Worm (Caenorhabditis elegans): ENCODE data around the gene B0310.3.

B0310.3 gene

DNA sequence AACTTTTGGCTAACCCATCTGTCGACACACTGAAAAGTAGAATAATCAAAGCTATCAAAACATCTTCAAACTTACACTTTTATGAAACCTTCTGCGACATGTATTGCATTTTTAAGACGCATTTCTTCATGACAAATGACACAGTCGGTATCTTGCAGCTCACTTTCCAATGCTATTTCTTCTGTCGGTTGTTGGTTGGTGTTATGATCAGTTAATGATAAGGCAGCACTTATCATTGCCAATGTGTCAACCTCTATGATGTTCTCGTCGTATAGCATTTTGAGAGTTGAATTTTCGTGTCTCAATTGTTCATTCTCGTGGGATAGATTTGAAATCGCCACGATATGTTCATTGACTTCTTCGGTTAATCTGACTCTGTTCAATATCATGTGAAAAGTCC is 32.6 kb upstream of the B0310.3 start:
- no peak for TF ChIP-seq nhr-2 (tag; optimal IDR thresholded peaks at IDR 0.05)
- TF ChIP-seq tbx-8 (GFP tag; optimal IDR thresholded peaks at IDR 0.05): no peak
- no peak for TF ChIP-seq ceh-39 (tag; optimal IDR thresholded peaks at IDR 0.05)
- no peak for TF ChIP-seq nhr-76 (tag; optimal IDR thresholded peaks at IDR 0.05)
- TF ChIP-seq lsy-2 (tag; optimal IDR thresholded peaks at IDR 0.05): no peak
- TF ChIP-seq sptf-1 (tag; optimal IDR thresholded peaks at IDR 0.05): no peak
- no peak for TF ChIP-seq unc-120 (tag; optimal IDR thresholded peaks at IDR 0.05; ENCODE audit: poor library complexity, severe bottlenecking)
- TF ChIP-seq snpc-4 (tag; optimal IDR thresholded peaks at IDR 0.05): no peak
- TF ChIP-seq ceh-43 (GFP tag; optimal IDR thresholded peaks at IDR 0.05): no peak
- no peak for TF ChIP-seq nhr-12 (tag; optimal IDR thresholded peaks at IDR 0.05)
- no peak for TF ChIP-seq flh-1 (GFP tag; optimal IDR thresholded peaks at IDR 0.05)
- no peak for TF ChIP-seq ces-1 (GFP tag; optimal IDR thresholded peaks at IDR 0.05)
- TF ChIP-seq unc-62 (GFP tag; optimal IDR thresholded peaks at IDR 0.05): no peak
- TF ChIP-seq ceh-83 (GFP tag; optimal IDR thresholded peaks at IDR 0.05): no peak
- no peak for TF ChIP-seq drap-1 (GFP tag; optimal IDR thresholded peaks at IDR 0.05)
- TF ChIP-seq bed-3 (GFP tag; optimal IDR thresholded peaks at IDR 0.05): no peak
- no peak for TF ChIP-seq nhr-28 (tag; optimal IDR thresholded peaks at IDR 0.05)
- no peak for TF ChIP-seq elt-1 (tag; optimal IDR thresholded peaks at IDR 0.05; ENCODE audit: borderline replicate concordance, insufficient read depth)

DNA sequence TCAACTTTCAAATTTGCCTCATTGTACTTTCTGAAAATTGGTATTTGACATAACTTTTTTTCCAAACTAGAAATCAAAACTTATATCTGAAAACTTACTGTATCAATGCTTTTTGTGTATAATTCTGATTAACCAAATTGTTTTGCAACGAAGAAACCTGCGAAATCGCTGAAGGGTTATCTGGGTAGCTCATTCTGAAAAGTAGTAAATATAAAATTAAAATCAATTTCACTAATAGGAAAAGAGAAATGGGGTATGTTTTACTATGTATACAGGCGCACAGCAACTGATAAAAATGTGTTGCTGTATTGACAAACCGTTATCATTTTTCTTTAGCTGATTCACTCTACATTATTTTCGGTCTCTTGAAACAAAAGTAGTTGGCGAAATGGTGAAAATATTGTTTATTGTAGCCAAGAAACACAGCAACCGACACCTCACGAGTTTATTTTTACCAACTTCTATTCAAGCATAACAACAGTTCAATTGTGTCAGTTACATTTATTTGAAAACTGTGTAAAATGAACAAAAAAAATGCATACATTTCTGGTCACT is 30.5 kb upstream of the B0310.3 start, which contains the start of gene F57C12.2:
F57C12.2 (minus strand) TSS at position 218 of the 555 bp plus-strand sequence.
- no peak for TF ChIP-seq unc-120 (tag; optimal IDR thresholded peaks at IDR 0.05; ENCODE audit: poor library complexity, severe bottlenecking)
- TF ChIP-seq ces-1 (GFP tag; optimal IDR thresholded peaks at IDR 0.05): no peak
- no peak for TF ChIP-seq nhr-76 (tag; optimal IDR thresholded peaks at IDR 0.05)

DNA sequence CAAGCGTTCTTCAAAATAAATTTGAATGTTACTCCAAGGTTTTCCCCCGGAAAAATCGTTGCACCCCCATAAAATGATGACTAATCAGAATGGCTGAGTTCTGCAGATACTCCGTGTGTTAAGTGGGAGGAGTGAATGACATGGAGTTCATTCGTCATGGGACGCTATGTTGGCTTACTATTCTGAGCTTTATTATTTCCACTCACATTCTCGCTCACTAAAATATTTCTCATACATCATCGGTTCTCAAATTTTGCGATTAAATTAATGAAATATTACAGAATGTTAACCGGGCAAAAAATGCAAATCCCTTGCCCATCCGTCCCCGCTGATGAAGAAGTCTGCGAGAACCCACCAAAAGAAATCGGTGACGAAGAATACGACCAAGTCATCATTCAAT is 22.0 kb upstream of the B0310.3 start, which contains the start of gene F28C10.1:
F28C10.1 (plus strand) TSS at position 301 of the 400 bp plus-strand sequence.
- TF ChIP-seq mab-5 (tag; optimal IDR thresholded peaks at IDR 0.05): no peak
- TF ChIP-seq ceh-39 (tag; optimal IDR thresholded peaks at IDR 0.05): no peak
- no peak for TF ChIP-seq flh-1 (GFP tag; optimal IDR thresholded peaks at IDR 0.05)
- no peak for TF ChIP-seq pha-4 (tag; optimal IDR thresholded peaks at IDR 0.05)
- no peak for TF ChIP-seq ham-2 (GFP tag; optimal IDR thresholded peaks at IDR 0.05)
- no peak for TF ChIP-seq lin-13 (tag; optimal IDR thresholded peaks at IDR 0.05)
- TF ChIP-seq mls-2 (tag; optimal IDR thresholded peaks at IDR 0.05): no peak
- no peak for TF ChIP-seq nhr-12 (tag; optimal IDR thresholded peaks at IDR 0.05)

DNA sequence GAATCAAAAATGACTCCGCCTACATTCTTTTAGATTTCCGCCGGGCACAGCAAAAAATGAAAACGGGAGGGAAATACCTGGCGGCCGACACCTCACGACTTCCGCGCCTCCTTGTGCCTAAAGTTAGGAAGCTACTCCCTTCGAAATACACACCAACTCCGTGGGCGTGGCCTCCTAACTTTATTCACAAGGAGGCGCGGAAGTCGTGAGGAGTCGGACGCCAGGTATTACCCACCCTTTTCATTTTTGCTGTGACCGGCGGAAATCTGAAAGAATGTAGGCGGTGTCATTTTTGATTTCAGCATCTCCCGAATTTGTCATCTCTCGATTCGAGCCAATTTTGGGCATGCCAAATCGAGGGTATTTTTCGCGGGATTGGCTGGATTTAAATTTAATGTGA is 17.3 kb upstream of the B0310.3 start:
- no peak for TF ChIP-seq ces-1 (GFP tag; optimal IDR thresholded peaks at IDR 0.05)
- no peak for TF ChIP-seq ham-2 (GFP tag; optimal IDR thresholded peaks at IDR 0.05)

DNA sequence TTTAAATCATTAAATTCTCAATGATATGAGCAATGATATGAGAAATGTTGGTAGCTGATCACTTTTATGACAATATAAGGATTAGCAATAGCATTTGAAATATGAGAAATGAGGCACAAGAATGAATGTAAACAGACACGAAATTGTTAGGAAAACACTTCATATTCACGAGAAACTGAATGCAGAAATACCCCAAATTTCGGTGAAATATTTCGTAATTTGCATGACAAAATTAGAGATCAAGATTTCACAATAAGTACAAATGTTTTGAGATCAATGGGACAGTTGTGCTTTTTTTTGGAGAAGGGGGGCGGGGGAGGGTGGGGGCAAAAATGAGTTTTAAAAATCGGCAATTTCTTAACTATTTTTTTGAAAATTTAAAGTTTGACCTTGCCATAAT is 15.6 kb upstream of the B0310.3 start:
- no peak for TF ChIP-seq mab-5 (tag; optimal IDR thresholded peaks at IDR 0.05)
- no peak for TF ChIP-seq nhr-76 (tag; optimal IDR thresholded peaks at IDR 0.05)
- TF ChIP-seq ham-2 (GFP tag; optimal IDR thresholded peaks at IDR 0.05): no peak
- TF ChIP-seq lsy-2 (tag; optimal IDR thresholded peaks at IDR 0.05): no peak
- TF ChIP-seq ces-1 (GFP tag; optimal IDR thresholded peaks at IDR 0.05): no peak
- TF ChIP-seq mls-2 (tag; optimal IDR thresholded peaks at IDR 0.05): no peak
- no peak for TF ChIP-seq elt-1 (tag; optimal IDR thresholded peaks at IDR 0.05; ENCODE audit: borderline replicate concordance, insufficient read depth)
- TF ChIP-seq sptf-1 (tag; optimal IDR thresholded peaks at IDR 0.05): no peak
- TF ChIP-seq pha-4 (tag; optimal IDR thresholded peaks at IDR 0.05): no peak
- no peak for TF ChIP-seq sem-2 (GFP tag; optimal IDR thresholded peaks at IDR 0.05)

DNA sequence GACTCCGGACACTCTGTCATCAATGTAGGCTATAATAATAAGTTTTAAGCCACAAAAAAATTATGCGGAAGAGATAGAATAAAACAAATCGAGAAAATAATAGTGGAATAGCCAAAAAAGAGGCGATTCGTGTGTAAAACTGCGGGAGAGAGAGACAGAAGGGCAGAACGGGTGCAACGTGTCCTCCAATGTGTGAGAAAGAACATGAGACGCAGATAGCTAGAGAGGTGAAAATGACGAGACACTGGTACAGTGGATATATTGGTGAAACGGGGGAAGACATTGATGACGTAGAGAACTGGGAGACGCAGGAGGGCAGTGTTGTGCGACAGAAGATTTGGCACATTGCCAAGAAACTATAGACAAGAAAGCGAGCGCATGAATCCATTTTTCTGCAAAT is 14.9 kb upstream of the B0310.3 start, which contains the start of gene F28C10.3:
F28C10.3 (minus strand) TSS at position 101 of the 400 bp plus-strand sequence.
- TF ChIP-seq M03D4.4 (tag; optimal IDR thresholded peaks at IDR 0.05) (no peak), elt-3 (tag; optimal IDR thresholded peaks at IDR 0.05) (no peak), sptf-1 (tag; optimal IDR thresholded peaks at IDR 0.05) (peak; percentile 18), lin-13 (tag; optimal IDR thresholded peaks at IDR 0.05) (peak; percentile 31), ham-2 (GFP tag; optimal IDR thresholded peaks at IDR 0.05) (peak; percentile 19), nhr-2 (tag; optimal IDR thresholded peaks at IDR 0.05) (peak; percentile 16), elt-1 (tag; optimal IDR thresholded peaks at IDR 0.05; ENCODE audit: borderline replicate concordance, insufficient read depth) (no peak), lin-32 (GFP tag; optimal IDR thresholded peaks at IDR 0.05) (no peak), ces-1 (GFP tag; optimal IDR thresholded peaks at IDR 0.05) (peak; percentile 71), nhr-28 (tag; optimal IDR thresholded peaks at IDR 0.05) (no peak), mep-1 (tag; optimal IDR thresholded peaks at IDR 0.05) (peak; percentile 42), unc-120 (tag; optimal IDR thresholded peaks at IDR 0.05; ENCODE audit: poor library complexity, severe bottlenecking) (peak; percentile 62), mls-2 (tag; optimal IDR thresholded peaks at IDR 0.05) (peak; percentile 37), cnd-1 (tag; optimal IDR thresholded peaks at IDR 0.05) (peak; percentile 23), mab-5 (tag; optimal IDR thresholded peaks at IDR 0.05) (no peak), nhr-237 (tag; optimal IDR thresholded peaks at IDR 0.05) (peak; percentile 58), hlh-1 (tag; optimal IDR thresholded peaks at IDR 0.05) (peak; percentile 11), drap-1 (GFP tag; optimal IDR thresholded peaks at IDR 0.05) (no peak), unc-62 (GFP tag; optimal IDR thresholded peaks at IDR 0.05) (peak; percentile 82), pha-4 (tag; optimal IDR thresholded peaks at IDR 0.05) (peak; percentile 49), ceh-39 (tag; optimal IDR thresholded peaks at IDR 0.05) (peak; percentile 86), bed-3 (GFP tag; optimal IDR thresholded peaks at IDR 0.05) (no peak), lsy-2 (tag; optimal IDR thresholded peaks at IDR 0.05) (peak; percentile 45), nhr-76 (tag; optimal IDR thresholded peaks at IDR 0.05) (no peak), ceh-43 (GFP tag; optimal IDR thresholded peaks at IDR 0.05) (peak; percentile 15)

All from whole organism, mixed stage, embryonic.